Fruit fly (Drosophila melanogaster): ENCODE data around the gene ppk10.

Gene ppk10

dm6 chr2L:10455944-10456520 is 3.8 kb upstream of the ppk10 start:
- no peak for TF ChIP-seq lola (GFP tag; optimal IDR thresholded peaks at IDR 0.05)
- 0 out of 3 replicates have a peak, but pooled peaks have one; percentile 56 for TF ChIP-seq CG2199 (GFP tag; IDR thresholded peaks at IDR 0.05)
- TF ChIP-seq exex (tag; optimal IDR thresholded peaks at IDR 0.05): peak; percentile 80
- TF ChIP-seq sug (tag; optimal IDR thresholded peaks at IDR 0.05): peak; percentile 75
- TF ChIP-seq D19B (GFP tag; optimal IDR thresholded peaks at IDR 0.05): no peak

- no peak for TF ChIP-seq CG31224 (GFP tag; IDR thresholded peaks at IDR 0.05)
- TF ChIP-seq CG8924 (tag; optimal IDR thresholded peaks at IDR 0.05): peak; percentile 77
- TF ChIP-seq Tbp (GFP tag; optimal IDR thresholded peaks at IDR 0.05): no peak
- no peak for TF ChIP-seq Ravus (GFP tag; IDR thresholded peaks at IDR 0.05)
- TF ChIP-seq B-H2 (GFP tag; optimal IDR thresholded peaks at IDR 0.05): no peak
- peak; percentile 21 for TF ChIP-seq zen (tag; optimal IDR thresholded peaks at IDR 0.05)
- peak; percentile 42 for TF ChIP-seq CG12299 (tag; optimal IDR thresholded peaks at IDR 0.05)
- peak; percentile 52 for TF ChIP-seq CG4820 (GFP tag; optimal IDR thresholded peaks at IDR 0.05)
- TF ChIP-seq CG43689 (GFP tag; IDR thresholded peaks at IDR 0.05): no peak
- TF ChIP-seq chinmo (GFP tag; IDR thresholded peaks at IDR 0.05; ENCODE audit: partially characterized antibody): 0 out of 4 replicates have a peak, but pooled peaks have one; percentile 19
- peak; percentile 49 for TF ChIP-seq CG12104 (GFP tag; optimal IDR thresholded peaks at IDR 0.05)
- TF ChIP-seq CG17361 (GFP tag; IDR thresholded peaks at IDR 0.05): peak; percentile 90
- TF ChIP-seq grau (tag; optimal IDR thresholded peaks at IDR 0.05): peak; percentile 72
- TF ChIP-seq sd (tag; optimal IDR thresholded peaks at IDR 0.05): no peak
- TF ChIP-seq dpn (GFP tag; optimal IDR thresholded peaks at IDR 0.05): peak in 1 of 2 experiments; percentile 39
- peak; percentile 25 for TF ChIP-seq CG10431 (GFP tag; optimal IDR thresholded peaks at IDR 0.05)
- no peak for TF ChIP-seq zf30C (GFP tag; optimal IDR thresholded peaks at IDR 0.05)
- no peak for TF ChIP-seq HHEX (GFP tag; optimal IDR thresholded peaks at IDR 0.05)
- TF ChIP-seq Lhr (GFP tag; optimal IDR thresholded peaks at IDR 0.05): no peak
- no peak for TF ChIP-seq CG16779 (GFP tag; IDR thresholded peaks at IDR 0.05)
- no peak for TF ChIP-seq Abd-B (GFP tag; optimal IDR thresholded peaks at IDR 0.05)
- peak; percentile 9 for TF ChIP-seq CG13296 (GFP tag; optimal IDR thresholded peaks at IDR 0.05)
- no peak for TF ChIP-seq YL-1 (GFP tag; optimal IDR thresholded peaks at IDR 0.05)
- TF ChIP-seq dysf (GFP tag; IDR thresholded peaks at IDR 0.05): no peak; the same call in 1 of the 3 replicates
- TF ChIP-seq CkIIα-i1 (GFP tag; IDR thresholded peaks at IDR 0.05): no peak
- TF ChIP-seq Atf-2 (GFP tag; optimal IDR thresholded peaks at IDR 0.05): no peak
- TF ChIP-seq Ada2b (GFP tag; IDR thresholded peaks at IDR 0.05): no peak
- no peak for TF ChIP-seq br (optimal IDR thresholded peaks at IDR 0.05)
- no peak for TF ChIP-seq hth (optimal IDR thresholded peaks at IDR 0.05)
- peak; percentile 49; the same call in 1 of the 3 replicates for TF ChIP-seq CG11695 (GFP tag; IDR thresholded peaks at IDR 0.05)
- no peak for TF ChIP-seq CG8944 (GFP tag; optimal IDR thresholded peaks at IDR 0.05)
- no peak for TF ChIP-seq rib (GFP tag; IDR thresholded peaks at IDR 0.05)
- no peak for TF ChIP-seq CHES-1-like (GFP tag; optimal IDR thresholded peaks at IDR 0.05)
- TF ChIP-seq Jarid2 (GFP tag; optimal IDR thresholded peaks at IDR 0.05): no peak
- TF ChIP-seq Asciz (GFP tag; optimal IDR thresholded peaks at IDR 0.05): peak; percentile 60
- TF ChIP-seq kay (GFP tag; optimal IDR thresholded peaks at IDR 0.05): no peak
- TF ChIP-seq CG32532 (GFP tag; IDR thresholded peaks at IDR 0.05): no peak
- peak; percentile 79 for TF ChIP-seq gem (tag; optimal IDR thresholded peaks at IDR 0.05)
- no peak for TF ChIP-seq CG15479 (GFP tag; optimal IDR thresholded peaks at IDR 0.05)
- TF ChIP-seq Optix (GFP tag; IDR thresholded peaks at IDR 0.05): no peak
- TF ChIP-seq usp (GFP tag; optimal IDR thresholded peaks at IDR 0.05): no peak
- TF ChIP-seq Dip2 (GFP tag; IDR thresholded peaks at IDR 0.05): no peak
- TF ChIP-seq CG17385 (GFP tag; optimal IDR thresholded peaks at IDR 0.05): peak; percentile 65
Observed at dm6 chr2L:10442048-10442790, 10.0 kb downstream of the ppk10 start, which contains the start of gene loh. Gene loh (plus strand): TSS chr2L:10442534.

Data from whole organism, embryonic.